In the genomic region with DNA sequence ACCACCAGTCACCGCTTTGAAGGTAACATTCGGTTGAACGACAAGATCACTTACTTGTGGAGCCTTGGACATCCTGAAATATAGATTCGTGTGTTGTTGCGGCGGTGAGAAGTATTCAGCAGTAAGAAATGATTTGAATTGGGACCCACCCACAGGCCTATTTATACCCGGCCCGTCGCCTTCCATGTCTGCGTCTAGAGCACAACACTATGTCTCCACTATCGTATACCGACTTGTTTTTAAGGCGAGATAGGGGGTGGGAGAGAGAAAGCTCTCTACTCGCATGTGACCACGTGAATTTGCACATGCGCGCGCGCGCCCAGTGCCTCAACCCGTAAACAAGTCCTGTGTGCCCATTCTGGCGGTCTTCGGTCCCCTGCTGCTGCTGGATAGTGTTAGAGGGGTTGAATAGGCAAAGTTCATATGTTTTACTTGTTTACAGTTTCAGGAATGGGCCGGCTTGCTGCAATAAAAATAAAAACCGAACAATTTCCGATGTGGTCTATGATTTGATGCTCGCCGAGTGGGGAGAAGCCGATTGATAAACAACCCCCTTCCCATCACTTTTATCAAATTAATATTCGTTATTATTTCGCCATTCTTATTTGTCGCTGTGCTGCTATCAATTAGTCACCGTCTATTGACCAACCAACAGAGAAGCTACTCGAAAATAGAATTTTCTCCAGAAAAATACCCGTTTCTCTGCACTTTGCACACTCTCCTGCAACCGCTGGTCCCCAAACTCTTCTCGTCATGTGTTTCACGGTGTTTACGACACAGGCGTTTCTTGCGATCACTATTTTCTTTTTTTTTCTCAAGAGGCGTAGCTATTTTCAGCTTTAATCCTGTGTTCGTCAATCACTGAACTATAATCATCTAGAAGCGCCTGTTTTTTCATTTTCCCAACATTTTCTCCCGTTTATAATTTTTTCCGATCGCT, we compare ENCODE assay signal across 8 worm cellular contexts.
TF ChIP-seq lines count a peak whose summit lies in the region.

No protein-coding gene starts in this region.

TF ChIP-seq in whole organism, L1 larva, 84 proteins besides CTCF, POLR2A, EP300 and RAD21 (continues in another document):
- TF ChIP-seq Y116A8C.19 (tag; optimal IDR thresholded peaks at IDR 0.05; lab: Kevin White, UChicago; ENCODE audit: borderline replicate concordance) (no peak), nhr-28 (tag; optimal IDR thresholded peaks at IDR 0.05; lab: Kevin White, UChicago) (no peak), ces-1 (GFP tag; optimal IDR thresholded peaks at IDR 0.05; lab: Kevin White, UChicago) (no peak), ama-1 (optimal IDR thresholded peaks at IDR 0.05; lab: Kevin White, UChicago) (peak; percentile 56), zag-1 (tag; optimal IDR thresholded peaks at IDR 0.05; lab: Kevin White, UChicago) (no peak), ceh-82 (tag; optimal IDR thresholded peaks at IDR 0.05; lab: Kevin White, UChicago) (peak in 1 of 3 experiments; percentile 53), blmp-1 (tag; optimal IDR thresholded peaks at IDR 0.05; lab: Kevin White, UChicago) (no peak), isw-1 (GFP tag; IDR thresholded peaks at IDR 0.05; lab: Robert Waterston, UW) (peak; percentile 41), unc-130 (tag; optimal IDR thresholded peaks at IDR 0.05; lab: Kevin White, UChicago) (no peak), skn-1 (tag; optimal IDR thresholded peaks at IDR 0.05; lab: Kevin White, UChicago) (peak; percentile 12)

TF ChIP-seq in whole organism, L2 larva, 48 proteins besides CTCF, POLR2A, EP300 and RAD21 (continues in another document):
- TF ChIP-seq dmd-4 (tag; optimal IDR thresholded peaks at IDR 0.05; lab: Kevin White, UChicago) (no peak), nhr-77 (tag; optimal IDR thresholded peaks at IDR 0.05; lab: Kevin White, UChicago) (no peak), nhr-129 (tag; optimal IDR thresholded peaks at IDR 0.05; lab: Kevin White, UChicago) (peak; percentile 89), nhr-25 (tag; optimal IDR thresholded peaks at IDR 0.05; lab: Kevin White, UChicago) (no peak), blmp-1 (tag; optimal IDR thresholded peaks at IDR 0.05; lab: Kevin White, UChicago; ENCODE audit: insufficient read depth) (no peak), sma-9 (GFP tag; optimal IDR thresholded peaks at IDR 0.05; lab: Kevin White, UChicago) (peak; percentile 71), sma-9 (tag; optimal IDR thresholded peaks at IDR 0.05; lab: Kevin White, UChicago) (no peak), alr-1 (tag; optimal IDR thresholded peaks at IDR 0.05; lab: Kevin White, UChicago) (no peak), C34F6.9 (tag; optimal IDR thresholded peaks at IDR 0.05; lab: Kevin White, UChicago) (peak; percentile 72), F13H6.1 (tag; optimal IDR thresholded peaks at IDR 0.05; lab: Kevin White, UChicago) (peak; percentile 64)

TF ChIP-seq in whole organism, L3 larva, 47 proteins besides CTCF, POLR2A, EP300 and RAD21 (continues in another document):
- TF ChIP-seq egl-5 (tag; optimal IDR thresholded peaks at IDR 0.05; lab: Kevin White, UChicago) (peak; percentile 25), lsy-12 (tag; optimal IDR thresholded peaks at IDR 0.05; lab: Kevin White, UChicago) (peak; percentile 50), sea-2 (GFP tag; optimal IDR thresholded peaks at IDR 0.05; lab: Kevin White, UChicago) (no peak), fos-1 (tag; optimal IDR thresholded peaks at IDR 0.05; lab: Kevin White, UChicago) (no peak), ztf-4 (tag; optimal IDR thresholded peaks at IDR 0.05; lab: Kevin White, UChicago) (no peak), pqm-1 (tag; optimal IDR thresholded peaks at IDR 0.05; lab: Kevin White, UChicago) (peak; percentile 17), unc-39 (tag; optimal IDR thresholded peaks at IDR 0.05; lab: Kevin White, UChicago) (no peak), jun-1 (tag; optimal IDR thresholded peaks at IDR 0.05; lab: Kevin White, UChicago) (peak; percentile 11), nhr-11 (tag; optimal IDR thresholded peaks at IDR 0.05; lab: Kevin White, UChicago) (no peak), nhr-28 (tag; optimal IDR thresholded peaks at IDR 0.05; lab: Kevin White, UChicago) (no peak)

TF ChIP-seq in whole organism, L4 larva, 104 proteins besides CTCF, POLR2A, EP300 and RAD21 (continues in another document):
- TF ChIP-seq ceh-32 (tag; optimal IDR thresholded peaks at IDR 0.05; lab: Kevin White, UChicago; ENCODE audit: poor library complexity) (no peak), D1046.2 (GFP tag; IDR thresholded peaks at IDR 0.05; lab: Robert Waterston, UW) (no peak), zip-2 (tag; optimal IDR thresholded peaks at IDR 0.05; lab: Kevin White, UChicago) (no peak), tag-97 (GFP tag; IDR thresholded peaks at IDR 0.05; lab: Robert Waterston, UW) (no peak), zfp-3 (GFP tag; conservative IDR thresholded peaks at IDR 0.05; lab: Robert Waterston, UW) (peak; percentile 65), lim-7 (GFP tag; IDR thresholded peaks at IDR 0.05; lab: Robert Waterston, UW) (peak; percentile 66), pqm-1 (tag; optimal IDR thresholded peaks at IDR 0.05; lab: Kevin White, UChicago) (no peak), ztf-11 (tag; optimal IDR thresholded peaks at IDR 0.05; lab: Kevin White, UChicago) (no peak), fkh-10 (GFP tag; optimal IDR thresholded peaks at IDR 0.05; lab: Kevin White, UChicago) (peak; percentile 83), jun-1 (tag; optimal IDR thresholded peaks at IDR 0.05; lab: Kevin White, UChicago) (no peak), ZK337.2 (GFP tag; IDR thresholded peaks at IDR 0.05; lab: Robert Waterston, UW) (no peak)

TF ChIP-seq in whole organism, late embryonic, 69 proteins besides CTCF, POLR2A, EP300 and RAD21:
- TF ChIP-seq hlh-30 (tag; optimal IDR thresholded peaks at IDR 0.05; lab: Kevin White, UChicago; ENCODE audit: insufficient read depth): peak; percentile 89
- no peak for TF ChIP-seq sox-4 (tag; optimal IDR thresholded peaks at IDR 0.05; lab: Kevin White, UChicago)
- peak; percentile 6 for TF ChIP-seq ceh-18 (tag; optimal IDR thresholded peaks at IDR 0.05; lab: Kevin White, UChicago)
- peak; percentile 19 for TF ChIP-seq ceh-31 (tag; optimal IDR thresholded peaks at IDR 0.05; lab: Kevin White, UChicago)
- TF ChIP-seq C38D4.7 (GFP tag; optimal IDR thresholded peaks at IDR 0.05; lab: Kevin White, UChicago): no peak
- TF ChIP-seq tbx-7 (tag; optimal IDR thresholded peaks at IDR 0.05; lab: Kevin White, UChicago): no peak
- TF ChIP-seq ceh-34 (tag; optimal IDR thresholded peaks at IDR 0.05; lab: Kevin White, UChicago): no peak
- no peak for TF ChIP-seq K09A11.1 (tag; optimal IDR thresholded peaks at IDR 0.05; lab: Kevin White, UChicago; ENCODE audit: insufficient read depth)

TF ChIP-seq in whole organism, midembryonic, 9 proteins besides CTCF, POLR2A, EP300 and RAD21:
- no peak for TF ChIP-seq T22C8.4 (GFP tag; IDR thresholded peaks at IDR 0.05; lab: Robert Waterston, UW)
- peak; percentile 63; the same call in 1 of the 2 replicates for TF ChIP-seq tab-1 (GFP tag; IDR thresholded peaks at IDR 0.05; lab: Robert Waterston, UW)
- peak; percentile 28; the same call in 1 of the 2 replicates for TF ChIP-seq flt-1 (GFP tag; IDR thresholded peaks at IDR 0.05; lab: Robert Waterston, UW)
- TF ChIP-seq cog-1 (tag; optimal IDR thresholded peaks at IDR 0.05; lab: Kevin White, UChicago): no peak

TF ChIP-seq in whole organism, mixed stage, embryonic, 35 proteins besides CTCF, POLR2A, EP300 and RAD21:
- TF ChIP-seq hlh-1 (tag; optimal IDR thresholded peaks at IDR 0.05; lab: Kevin White, UChicago) (peak; percentile 45), sem-2 (GFP tag; optimal IDR thresholded peaks at IDR 0.05; lab: Kevin White, UChicago) (peak; percentile 5), ztf-11 (tag; optimal IDR thresholded peaks at IDR 0.05; lab: Kevin White, UChicago) (no peak), drap-1 (GFP tag; optimal IDR thresholded peaks at IDR 0.05; lab: Kevin White, UChicago) (peak; percentile 30), lsy-2 (tag; optimal IDR thresholded peaks at IDR 0.05; lab: Kevin White, UChicago) (no peak), zip-8 (tag; optimal IDR thresholded peaks at IDR 0.05; lab: Kevin White, UChicago) (no peak), pha-4 (tag; optimal IDR thresholded peaks at IDR 0.05; lab: Kevin White, UChicago) (peak; percentile 50)

TF ChIP-seq in whole organism, young adult, 124 proteins besides CTCF, POLR2A, EP300 and RAD21 (continues in another document):
- TF ChIP-seq die-1 (tag; optimal IDR thresholded peaks at IDR 0.05; lab: Kevin White, UChicago) (no peak), lin-26 (GFP tag; IDR thresholded peaks at IDR 0.05; lab: Robert Waterston, UW) (peak; percentile 67; the same call in 1 of the 2 replicates), lin-54 (GFP tag; optimal IDR thresholded peaks at IDR 0.05; lab: Kevin White, UChicago) (peak; percentile 36), sptf-2 (GFP tag; optimal IDR thresholded peaks at IDR 0.05; lab: Kevin White, UChicago) (no peak), egrh-3 (GFP tag; IDR thresholded peaks at IDR 0.05; lab: Robert Waterston, UW) (peak; percentile 28; the same call in 1 of the 2 replicates), ztf-18 (tag; optimal IDR thresholded peaks at IDR 0.05; lab: Kevin White, UChicago) (peak; percentile 43), F49E8.2 (tag; optimal IDR thresholded peaks at IDR 0.05; lab: Kevin White, UChicago; ENCODE audit: insufficient read depth) (no peak), hlh-26 (GFP tag; conservative IDR thresholded peaks at IDR 0.05; lab: Robert Waterston, UW) (0 out of 2 replicates have a peak, but pooled peaks have one; percentile 39), let-526 (GFP tag; IDR thresholded peaks at IDR 0.05; lab: Robert Waterston, UW) (no peak), dox-1 (GFP tag; IDR thresholded peaks at IDR 0.05; lab: Robert Waterston, UW) (peak; percentile 55), ets-4 (GFP tag; optimal IDR thresholded peaks at IDR 0.05; lab: Kevin White, UChicago) (no peak), tbp1 (GFP tag; optimal IDR thresholded peaks at IDR 0.05; lab: Kevin White, UChicago) (peak; percentile 62), snpc-4 (GFP tag; optimal IDR thresholded peaks at IDR 0.05; lab: Kevin White, UChicago) (no peak), snpc-4 (tag; optimal IDR thresholded peaks at IDR 0.05; lab: Kevin White, UChicago) (peak in 1 of 4 experiments; percentile 37), lag-1 (GFP tag; IDR thresholded peaks at IDR 0.05; lab: Robert Waterston, UW) (no peak), nfya-2 (GFP tag; IDR thresholded peaks at IDR 0.05; lab: Robert Waterston, UW) (no peak), ztf-25 (GFP tag; IDR thresholded peaks at IDR 0.05; lab: Robert Waterston, UW) (0 out of 2 replicates have a peak, but pooled peaks have one; percentile 39), B0336.3 (GFP tag; IDR thresholded peaks at IDR 0.05; lab: Robert Waterston, UW) (peak; percentile 74), F33H1.4 (GFP tag; IDR thresholded peaks at IDR 0.05; lab: Robert Waterston, UW) (no peak), ZK185.1 (tag; optimal IDR thresholded peaks at IDR 0.05; lab: Kevin White, UChicago; ENCODE audit: poor library complexity, severe bottlenecking) (no peak), mes-4 (tag; optimal IDR thresholded peaks at IDR 0.05; lab: Kevin White, UChicago) (no peak), ztf-26 (tag; optimal IDR thresholded peaks at IDR 0.05; lab: Kevin White, UChicago) (no peak), repo-1 (tag; optimal IDR thresholded peaks at IDR 0.05; lab: Kevin White, UChicago) (peak; percentile 4), F39B2.1 (GFP tag; IDR thresholded peaks at IDR 0.05; lab: Robert Waterston, UW) (no peak), F22D6.2 (tag; optimal IDR thresholded peaks at IDR 0.05; lab: Kevin White, UChicago) (peak; percentile 21)
